Fruit fly (Drosophila melanogaster) whole organism, embryonic: ENCODE results near the gene CG10116.

ENCODE experiments used
- Aef1 ChIP-seq: fragments of 200-800 bp; sonication (Bioruptor generic); IDR thresholded peaks from 3 replicates; pipeline ENCODE4 v1.3.6; 2022; ENCODE audit warnings: missing biosample characterization, missing genetic modification characterization
- CG11085 ChIP-seq: fragments of 200-800 bp; sonication (Bioruptor generic); IDR thresholded peaks from 2 replicates; pipeline ENCODE4 v1.3.6; 2022; ENCODE audit warnings: missing biosample characterization, missing genetic modification characterization
- CG12299 ChIP-seq: fragments of 200-800 bp; sonication (Bioruptor generic); optimal IDR thresholded peaks from 2 replicates; lab custom pipeline; 2018; ENCODE audit warnings: missing biosample characterization, mild to moderate bottlenecking, missing genetic modification characterization
- CG1233 ChIP-seq: fragments of 200-800 bp; sonication (Bioruptor generic); optimal IDR thresholded peaks from 4 replicates; lab custom pipeline; 2018; ENCODE audit warnings: missing biosample characterization, mild to moderate bottlenecking, missing genetic modification characterization
- CG1529 ChIP-seq: fragments of 200-800 bp; sonication (Bioruptor generic); optimal IDR thresholded peaks from 3 replicates; lab custom pipeline; 2018; ENCODE audit warnings: missing biosample characterization, missing genetic modification characterization
- CG17359 ChIP-seq: fragments of 200-800 bp; sonication (Bioruptor generic); optimal IDR thresholded peaks from 3 replicates; lab custom pipeline; 2018; ENCODE audit warnings: missing biosample characterization, mild to moderate bottlenecking, missing genetic modification characterization, moderate library complexity
- CG18011 ChIP-seq: fragments of 200-800 bp; sonication (Bioruptor generic); optimal IDR thresholded peaks from 2 replicates; lab custom pipeline; 2017; ENCODE audit warnings: missing biosample characterization, missing genetic modification characterization, mild to moderate bottlenecking, moderate library complexity, missing genotype
- CG2129 ChIP-seq: fragments of 200-800 bp; sonication (Bioruptor generic); IDR thresholded peaks from 2 replicates; pipeline ENCODE4 v1.3.6; 2022; ENCODE audit warnings: missing biosample characterization, missing genetic modification characterization; ENCODE audit not compliant: partially characterized antibody
- CG2202 ChIP-seq: fragments of 200-800 bp; sonication (Bioruptor generic); optimal IDR thresholded peaks from 2 replicates; lab custom pipeline; 2018; ENCODE audit warnings: missing biosample characterization, mild to moderate bottlenecking, missing genetic modification characterization
- CG5245 ChIP-seq: fragments of 200-800 bp; sonication (Bioruptor generic); optimal IDR thresholded peaks from 3 replicates; lab custom pipeline; 2016; ENCODE audit warnings: missing biosample characterization, missing genetic modification characterization
- CG6791 ChIP-seq: fragments of 200-800 bp; sonication (Bioruptor generic); IDR thresholded peaks from 3 replicates; pipeline ENCODE4 v1.3.6; 2022; ENCODE audit warnings: missing biosample characterization, missing genetic modification characterization; ENCODE audit not compliant: partially characterized antibody
- CG7839 ChIP-seq: fragments of 200-800 bp; sonication (Bioruptor generic); optimal IDR thresholded peaks from 3 replicates; lab custom pipeline; 2018; ENCODE audit warnings: missing biosample characterization, mild to moderate bottlenecking, missing genetic modification characterization, moderate library complexity
- CG8388 ChIP-seq: fragments of 200-800 bp; sonication (Bioruptor generic); optimal IDR thresholded peaks from 2 replicates; lab custom pipeline; 2019; ENCODE audit warnings: missing biosample characterization, mild to moderate bottlenecking, missing genetic modification characterization, moderate library complexity
- CG8924 ChIP-seq: fragments of 200-800 bp; optimal IDR thresholded peaks from 3 replicates; lab custom pipeline; 2019; ENCODE audit warnings: missing biosample characterization, mild to moderate bottlenecking, missing genetic modification characterization, moderate library complexity
- CG9932 ChIP-seq: fragments of 200-800 bp; sonication (Bioruptor generic); IDR thresholded peaks from 2 replicates; pipeline ENCODE4 v1.3.6; 2022; ENCODE audit warnings: missing biosample characterization, missing genetic modification characterization
- Chrac-16 ChIP-seq: fragments of 200-800 bp; sonication (Bioruptor generic); optimal IDR thresholded peaks from 3 replicates; lab custom pipeline; 2016; ENCODE audit warnings: missing biosample characterization, missing genetic modification characterization
- Dll ChIP-seq: fragments of 200-800 bp; sonication (Bioruptor generic); IDR thresholded peaks from 4 replicates; pipeline ENCODE4 v1.3.6; 2022; ENCODE audit warnings: missing biosample characterization, missing genetic modification characterization; ENCODE audit not compliant: partially characterized antibody
- Dref ChIP-seq: fragments of 200-800 bp; sonication (Bioruptor generic); IDR thresholded peaks from 2 replicates; pipeline ENCODE4 v1.3.6; 2022; ENCODE audit warnings: missing biosample characterization, missing genetic modification characterization
- H2.0 ChIP-seq: fragments of 200-800 bp; sonication (Bioruptor generic); IDR thresholded peaks from 2 replicates; pipeline ENCODE4 v1.3.6; 2022; ENCODE audit warnings: missing biosample characterization, missing genetic modification characterization
- HLH54F ChIP-seq: fragments of 200-800 bp; sonication (Bioruptor generic); optimal IDR thresholded peaks from 3 replicates; lab custom pipeline; 2016; ENCODE audit warnings: missing biosample characterization, missing genetic modification characterization
- Hr39 ChIP-seq: fragments of >200 bp; optimal IDR thresholded peaks from 2 replicates; lab custom pipeline; 2017
- Mes4 ChIP-seq: fragments of 200-800 bp; sonication (Bioruptor generic); optimal IDR thresholded peaks from 2 replicates; lab custom pipeline; 2016; ENCODE audit warnings: missing biosample characterization, missing genetic modification characterization
- Nf-YA ChIP-seq: fragments of 200-800 bp; sonication (Bioruptor generic); IDR thresholded peaks from 2 replicates; pipeline ENCODE4 v1.3.6; 2022; ENCODE audit warnings: missing biosample characterization, missing genetic modification characterization
- Optix ChIP-seq: fragments of 200-800 bp; sonication (Bioruptor generic); IDR thresholded peaks from 3 replicates; pipeline ENCODE4 v1.3.6; 2022; ENCODE audit warnings: missing biosample characterization, missing genetic modification characterization
- Rfx ChIP-seq: fragments of 200-800 bp; sonication (Bioruptor generic); IDR thresholded peaks from 2 replicates; pipeline ENCODE4 v1.3.6; 2022; ENCODE audit warnings: missing biosample characterization, missing genetic modification characterization
- Rx ChIP-seq: fragments of 200-800 bp; sonication (Bioruptor generic); IDR thresholded peaks from 2 replicates; pipeline ENCODE4 v1.3.6; 2022; ENCODE audit warnings: missing biosample characterization, missing genetic modification characterization
- Vsx1 ChIP-seq: fragments of 200-800 bp; sonication (Bioruptor generic); optimal IDR thresholded peaks from 2 replicates; lab custom pipeline; 2017; ENCODE audit warnings: missing biosample characterization, mild to moderate bottlenecking, missing genetic modification characterization, missing genetic modification reagents
- Xrp1 ChIP-seq: fragments of 200-800 bp; sonication (Bioruptor generic); IDR thresholded peaks from 2 replicates; pipeline ENCODE4 v1.3.6; 2022; ENCODE audit warnings: missing biosample characterization, missing genetic modification characterization
- ato ChIP-seq: fragments of 200-800 bp; sonication (Bioruptor generic); IDR thresholded peaks from 2 replicates; pipeline ENCODE4 v1.3.6; 2022; ENCODE audit warnings: missing biosample characterization, missing genetic modification characterization; ENCODE audit not compliant: partially characterized antibody
- bcd ChIP-seq: fragments of 200-800 bp; sonication (Bioruptor generic); optimal IDR thresholded peaks from 2 replicates; lab custom pipeline; 2017; ENCODE audit warnings: missing biosample characterization, mild to moderate bottlenecking, missing genetic modification characterization
- cato ChIP-seq: fragments of 200-800 bp; sonication (Bioruptor generic); optimal IDR thresholded peaks from 2 replicates; lab custom pipeline; 2016; ENCODE audit warnings: missing biosample characterization, missing genetic modification characterization, borderline replicate concordance
- chinmo ChIP-seq: fragments of 200-800 bp; sonication (Bioruptor generic); IDR thresholded peaks from 4 replicates; pipeline ENCODE4 v1.3.6; 2022; ENCODE audit warnings: missing biosample characterization, missing genetic modification characterization; ENCODE audit not compliant: partially characterized antibody
- ci ChIP-seq: fragments of 200-800 bp; sonication (Bioruptor generic); IDR thresholded peaks from 3 replicates; pipeline ENCODE4 v1.3.6; 2022; ENCODE audit warnings: missing biosample characterization, missing genetic modification characterization
- corto ChIP-seq: fragments of 200-800 bp; sonication (Bioruptor generic); optimal IDR thresholded peaks from 2 replicates; lab custom pipeline; 2016; ENCODE audit warnings: missing biosample characterization, mild to moderate bottlenecking, missing genetic modification characterization, moderate library complexity
- croc ChIP-seq: fragments of 200-800 bp; sonication (Bioruptor generic); conservative IDR thresholded peaks from 3 replicates; pipeline ENCODE4 v1.3.6; 2022; ENCODE audit warnings: missing biosample characterization, missing genetic modification characterization
- crol ChIP-seq: fragments of 200-800 bp; sonication (Bioruptor generic); IDR thresholded peaks from 2 replicates; pipeline ENCODE4 v1.3.6; 2022; ENCODE audit warnings: missing biosample characterization, missing genetic modification characterization
- cwo ChIP-seq: fragments of 200-800 bp; sonication (Bioruptor generic); optimal IDR thresholded peaks from 3 replicates; lab custom pipeline; 2017; ENCODE audit warnings: missing biosample characterization, missing genetic modification characterization, mild to moderate bottlenecking, moderate library complexity, missing genetic modification reagents
- dimm ChIP-seq: fragments of 200-800 bp; sonication (Bioruptor generic); IDR thresholded peaks from 2 replicates; pipeline ENCODE4 v1.3.6; 2022; ENCODE audit warnings: missing biosample characterization, missing genetic modification characterization
- dmrt99B ChIP-seq: fragments of 200-800 bp; sonication (Bioruptor generic); optimal IDR thresholded peaks from 2 replicates; lab custom pipeline; 2018; ENCODE audit warnings: missing biosample characterization, mild to moderate bottlenecking, missing genetic modification characterization, moderate library complexity
- gro ChIP-seq: fragments of 200-800 bp; sonication (Bioruptor generic); optimal IDR thresholded peaks from 2 replicates; lab custom pipeline; 2016; ENCODE audit warnings: missing biosample characterization, missing genetic modification characterization
- gsb ChIP-seq: fragments of 200-800 bp; sonication (Bioruptor generic); IDR thresholded peaks from 2 replicates; pipeline ENCODE4 v1.3.6; 2022; ENCODE audit warnings: missing biosample characterization, missing genetic modification characterization
- jigr1 ChIP-seq: fragments of 200-800 bp; sonication (Bioruptor generic); IDR thresholded peaks from 3 replicates; pipeline ENCODE4 v1.3.6; 2022; ENCODE audit warnings: missing biosample characterization, missing genetic modification characterization
- nmo ChIP-seq: fragments of 200-800 bp; sonication (Bioruptor generic); optimal IDR thresholded peaks from 2 replicates; lab custom pipeline; 2018; ENCODE audit warnings: missing biosample characterization, mild to moderate bottlenecking, missing genetic modification characterization, moderate library complexity
- pan ChIP-seq, 4 experiments: fragments of >200 bp in 3 of 4; fragments of 200-800 bp in 1 of 4; sonication (Bioruptor generic) in 1 of 4; optimal IDR thresholded peaks in 3 of 4; IDR thresholded peaks in 1 of 4; 2 replicates each; pipeline versions ENCODE4 v1.3.6 to Lab custom; 2017 to 2022; ENCODE audit warnings: missing biosample characterization in 2 of 4, missing genetic modification characterization in 2 of 4, mixed read lengths in 1 of 4
- peb ChIP-seq: fragments of 200-800 bp; sonication (Bioruptor generic); IDR thresholded peaks from 2 replicates; pipeline ENCODE4 v1.3.6; 2022; ENCODE audit warnings: missing biosample characterization, missing genetic modification characterization
- pita ChIP-seq: fragments of 200-800 bp; sonication (Bioruptor generic); optimal IDR thresholded peaks from 2 replicates; lab custom pipeline; 2017; ENCODE audit warnings: missing biosample characterization, mild to moderate bottlenecking, missing genetic modification characterization
- run ChIP-seq: fragments of 200-800 bp; sonication (Bioruptor generic); optimal IDR thresholded peaks from 3 replicates; lab custom pipeline; 2018; ENCODE audit warnings: missing biosample characterization, mild to moderate bottlenecking, missing genetic modification characterization
- schlank ChIP-seq: fragments of 200-800 bp; sonication (Bioruptor generic); optimal IDR thresholded peaks from 2 replicates; lab custom pipeline; 2018; ENCODE audit warnings: missing biosample characterization, mild to moderate bottlenecking, missing genetic modification characterization
- slbo ChIP-seq: fragments of 200-800 bp; sonication (Bioruptor generic); IDR thresholded peaks from 2 replicates; pipeline ENCODE4 v1.3.6; 2022; ENCODE audit warnings: missing biosample characterization, missing genetic modification characterization
- sob ChIP-seq: fragments of 200-800 bp; sonication (Bioruptor generic); IDR thresholded peaks from 2 replicates; pipeline ENCODE4 v1.3.6; 2022; ENCODE audit warnings: missing biosample characterization, missing genetic modification characterization
- ssp ChIP-seq: fragments of 200-800 bp; sonication (Bioruptor generic); IDR thresholded peaks from 2 replicates; pipeline ENCODE4 v1.3.6; 2022; ENCODE audit warnings: missing biosample characterization, missing genetic modification characterization
- tap ChIP-seq: fragments of 200-800 bp; optimal IDR thresholded peaks from 3 replicates; lab custom pipeline; 2019; ENCODE audit warnings: missing biosample characterization, mild to moderate bottlenecking, missing genetic modification characterization, moderate library complexity

Gene CG10116

DNA sequence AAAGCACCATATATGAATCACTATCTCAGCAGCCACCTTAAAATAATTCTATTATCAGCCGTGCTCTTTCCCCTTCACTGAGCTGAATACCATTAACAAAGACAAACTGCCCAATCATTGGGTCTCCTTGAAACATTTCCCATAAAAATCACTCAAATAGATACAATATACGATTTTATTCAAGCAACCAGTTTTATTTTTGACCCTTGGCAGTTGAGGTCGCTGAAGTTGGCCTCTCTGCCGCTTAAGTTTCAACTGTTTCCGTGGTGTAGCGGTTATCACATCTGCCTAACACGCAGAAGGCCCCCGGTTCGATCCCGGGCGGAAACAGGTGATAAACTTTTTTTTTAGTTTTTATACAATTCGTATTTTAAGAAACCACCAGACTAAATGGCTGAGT is 24.2 kb downstream of the CG10116 start (continued):
- TF ChIP-seq gsb (GFP tag; lab: Robert Waterston, UW), result no peak
- no peak for TF ChIP-seq peb (GFP tag; lab: Robert Waterston, UW)
- no peak for TF ChIP-seq CG2129
- TF ChIP-seq Optix, result no peak
- no peak for TF ChIP-seq Nf-YA (GFP tag; lab: Robert Waterston, UW)
- TF ChIP-seq dmrt99B (tag; lab: Kevin White, UChicago), result no peak
- TF ChIP-seq Vsx1 (GFP tag; lab: Kevin White, UChicago), result no peak
- TF ChIP-seq CG8388, result no peak
- TF ChIP-seq CG1529 (GFP tag; lab: Kevin White, UChicago), result no peak
- no peak for TF ChIP-seq HLH54F
- no peak for TF ChIP-seq Rfx
- TF ChIP-seq sob (GFP tag; lab: Robert Waterston, UW), result no peak
- no peak for TF ChIP-seq jigr1
- TF ChIP-seq CG18011 (GFP tag; lab: Kevin White, UChicago), result no peak
- no peak for TF ChIP-seq dimm (GFP tag; lab: Robert Waterston, UW)
- TF ChIP-seq CG6791 (GFP tag; lab: Robert Waterston, UW), result peak; percentile 87
- no peak for TF ChIP-seq tap (tag; lab: Kevin White, UChicago)
- TF ChIP-seq Xrp1 (GFP tag; lab: Robert Waterston, UW), result no peak
- no peak for TF ChIP-seq Mes4 (GFP tag; lab: Kevin White, UChicago)
- no peak for TF ChIP-seq CG7839
- no peak for TF ChIP-seq gro (GFP tag; lab: Kevin White, UChicago)
- no peak for TF ChIP-seq corto (GFP tag; lab: Kevin White, UChicago)
- TF ChIP-seq cwo (GFP tag; lab: Kevin White, UChicago), result no peak
- TF ChIP-seq CG9932 (GFP tag; lab: Robert Waterston, UW), result no peak
- TF ChIP-seq ato (GFP tag; lab: Robert Waterston, UW), result peak; percentile 53
- no peak for TF ChIP-seq slbo (GFP tag; lab: Robert Waterston, UW)
- TF ChIP-seq croc (GFP tag; lab: Robert Waterston, UW), result no peak
- no peak for TF ChIP-seq CG1233 (GFP tag; lab: Kevin White, UChicago)
- no peak for TF ChIP-seq cato (GFP tag; lab: Kevin White, UChicago)
- TF ChIP-seq Rx (GFP tag; lab: Robert Waterston, UW), result no peak
- no peak for TF ChIP-seq nmo
- TF ChIP-seq bcd, result no peak
- TF ChIP-seq ci (GFP tag; lab: Robert Waterston, UW), result 0 out of 3 replicates have a peak, but pooled peaks have one; percentile 15
- peak; percentile 19; the same call in 1 of the 4 replicates for TF ChIP-seq Dll (GFP tag; lab: Robert Waterston, UW)
- TF ChIP-seq ssp (GFP tag; lab: Robert Waterston, UW), result no peak
- no peak for TF ChIP-seq schlank (tag; lab: Kevin White, UChicago)
- no peak for TF ChIP-seq run (tag; lab: Kevin White, UChicago)
- no peak for TF ChIP-seq CG8924 (tag; lab: Kevin White, UChicago)
- TF ChIP-seq CG2202 (tag; lab: Kevin White, UChicago), result no peak
- no peak for TF ChIP-seq Dref
- TF ChIP-seq chinmo, result peak; percentile 48; the same call in 1 of the 4 replicates
- no peak for TF ChIP-seq Hr39 (lab: Kevin White, UChicago)
- TF ChIP-seq Aef1, result no peak
- no peak for TF ChIP-seq pan (optimal IDR thresholded peaks at IDR 0.05; lab: Kevin White, UChicago)
- TF ChIP-seq pan (GFP tag; optimal IDR thresholded peaks at IDR 0.05 in 1 of 2, IDR thresholded peaks at IDR 0.05 in 1 of 2), result no peak
- no peak for TF ChIP-seq CG17359 (tag; lab: Kevin White, UChicago)
- no peak for TF ChIP-seq CG12299 (tag; lab: Kevin White, UChicago)
- no peak for TF ChIP-seq CG11085 (GFP tag; lab: Robert Waterston, UW)
- TF ChIP-seq crol (GFP tag; lab: Robert Waterston, UW), result no peak
- TF ChIP-seq pita, result no peak
- no peak for TF ChIP-seq CG5245
- no peak for TF ChIP-seq Chrac-16 (GFP tag; lab: Kevin White, UChicago)
- no peak for TF ChIP-seq H2.0 (GFP tag; lab: Robert Waterston, UW)
